Worm (Caenorhabditis elegans): ENCODE data around the gene phf-34.

phf-34 gene

ce11 chrX:9848214-9848789 is 51.0 kb downstream of the phf-34 start:
- TF ChIP-seq ztf-18 (tag; optimal IDR thresholded peaks at IDR 0.05) (no peak), F33H1.4 (GFP tag; IDR thresholded peaks at IDR 0.05) (no peak), D2030.7 (GFP tag; IDR thresholded peaks at IDR 0.05) (no peak), B0336.3 (GFP tag; IDR thresholded peaks at IDR 0.05) (no peak), dpl-1 (GFP tag; optimal IDR thresholded peaks at IDR 0.05) (no peak), F39B2.1 (GFP tag; IDR thresholded peaks at IDR 0.05) (no peak), ceh-27 (GFP tag; optimal IDR thresholded peaks at IDR 0.05) (no peak), F57A8.1 (GFP tag; optimal IDR thresholded peaks at IDR 0.05) (no peak)
